Worm (Caenorhabditis elegans) whole organism, L1 larva: ENCODE data around the gene Y39A1A.22.

Source experiments
- C04F5.9 ChIP-seq: sonication (generic microtip); optimal IDR thresholded peaks from 2 replicates; lab custom pipeline; 2016; ENCODE audit warnings: missing genetic modification characterization, missing compliant biosample characterization
- C16A3.4 ChIP-seq: fragments of 150-350 bp; optimal IDR thresholded peaks from 2 replicates; lab custom pipeline; 2014; ENCODE audit warnings: missing biosample characterization, missing genetic modification characterization
- C34B4.2 ChIP-seq: sonication (generic microtip); optimal IDR thresholded peaks from 2 replicates; lab custom pipeline; 2017; ENCODE audit warnings: mild to moderate bottlenecking, missing genetic modification characterization, missing compliant biosample characterization
- F16B12.6 ChIP-seq: fragments of 150-350 bp; optimal IDR thresholded peaks from 2 replicates; lab custom pipeline; 2014; ENCODE audit warnings: missing biosample characterization, missing genetic modification characterization
- aha-1 ChIP-seq: fragments of 150-350 bp; optimal IDR thresholded peaks from 2 replicates; lab custom pipeline; 2014; ENCODE audit warnings: missing biosample characterization, missing genetic modification characterization
- aly-2 ChIP-seq: fragments of 150-350 bp; optimal IDR thresholded peaks from 2 replicates; lab custom pipeline; 2014; ENCODE audit warnings: missing biosample characterization, missing genetic modification characterization
- blmp-1 ChIP-seq: fragments of 150-350 bp; optimal IDR thresholded peaks from 2 replicates; lab custom pipeline; 2014; ENCODE audit warnings: missing biosample characterization, missing genetic modification characterization
- ceh-8 ChIP-seq: fragments of 200-800 bp; sonication (Bioruptor generic); optimal IDR thresholded peaks from 2 replicates; lab custom pipeline; 2018; ENCODE audit warnings: mild to moderate bottlenecking, missing genetic modification characterization, moderate library complexity, missing compliant biosample characterization
- ceh-88 ChIP-seq: fragments of 200-800 bp; sonication (Bioruptor generic); IDR thresholded peaks from 2 replicates; pipeline ENCODE4 v1.3.6; 2022; ENCODE audit warnings: missing genetic modification characterization, missing compliant biosample characterization
- ceh-90 ChIP-seq: sonication (generic microtip); optimal IDR thresholded peaks from 2 replicates; lab custom pipeline; 2016; ENCODE audit warnings: missing genetic modification characterization, missing compliant biosample characterization
- ces-1 ChIP-seq: fragments of 150-350 bp; optimal IDR thresholded peaks from 2 replicates; lab custom pipeline; 2014; ENCODE audit warnings: missing biosample characterization, missing genetic modification reagents, missing genetic modification characterization
- dpl-1 ChIP-seq, 3 experiments: fragments of 150-350 bp in 2 of 3; sonication (generic microtip) in 1 of 3; optimal IDR thresholded peaks; 2 replicates each; lab custom pipeline; 2014 to 2017; ENCODE audit warnings: missing biosample characterization in 3 of 3, missing genetic modification characterization in 3 of 3, missing genetic modification reagents in 3 of 3
- efl-1 ChIP-seq, 4 experiments: fragments of 150-350 bp; optimal IDR thresholded peaks in 3 of 4; peaks in 1 of 4; 1 replicate in 1 of 4; 2 replicates in 3 of 4; lab custom pipeline; 2014; ENCODE audit warnings: missing biosample characterization in 2 of 4, missing genetic modification characterization in 2 of 4, missing genetic modification reagents in 2 of 4
- egl-13 ChIP-seq: sonication (generic microtip); optimal IDR thresholded peaks from 2 replicates; lab custom pipeline; 2016; ENCODE audit warnings: missing genotype, missing genetic modification reagents, missing genetic modification characterization, missing compliant biosample characterization
- elt-2 ChIP-seq: sonication (generic microtip); optimal IDR thresholded peaks from 2 replicates; lab custom pipeline; 2016; ENCODE audit warnings: missing genetic modification characterization, mild to moderate bottlenecking, inconsistent platforms, missing compliant biosample characterization, missing genetic modification reagents
- elt-3 ChIP-seq, 6 experiments: fragments of 150-350 bp in 1 of 6; sonication (generic microtip); optimal IDR thresholded peaks; 2 replicates each; lab custom pipeline; 2017 to 2018; ENCODE audit warnings: missing biosample characterization in 6 of 6, missing genetic modification characterization in 6 of 6, inconsistent platforms in 1 of 6
- fkh-10 ChIP-seq: sonication (generic microtip); optimal IDR thresholded peaks from 2 replicates; lab custom pipeline; 2017; ENCODE audit warnings: missing biosample characterization, missing genetic modification reagents, missing genetic modification characterization
- fkh-4 ChIP-seq: sonication (generic microtip); optimal IDR thresholded peaks from 2 replicates; lab custom pipeline; 2016; ENCODE audit warnings: missing compliant biosample characterization, missing genetic modification characterization, borderline replicate concordance
- fkh-8 ChIP-seq: sonication (generic microtip); optimal IDR thresholded peaks from 2 replicates; lab custom pipeline; 2016; ENCODE audit warnings: mild to moderate bottlenecking, missing genetic modification characterization, missing compliant biosample characterization
- fos-1 ChIP-seq: fragments of 150-350 bp; optimal IDR thresholded peaks from 2 replicates; lab custom pipeline; 2014; ENCODE audit warnings: missing biosample characterization, missing genetic modification characterization
- lin-13 ChIP-seq: fragments of 150-350 bp; optimal IDR thresholded peaks from 2 replicates; lab custom pipeline; 2014; ENCODE audit warnings: missing biosample characterization, missing genetic modification reagents, missing genetic modification characterization
- lin-14 ChIP-seq: fragments of 200-800 bp; sonication (Bioruptor generic); optimal IDR thresholded peaks from 2 replicates; lab custom pipeline; 2018; ENCODE audit warnings: mild to moderate bottlenecking, missing genetic modification characterization, moderate library complexity, missing compliant biosample characterization
- lin-15B ChIP-seq: fragments of 150-350 bp; sonication (generic microtip); optimal IDR thresholded peaks from 3 replicates; lab custom pipeline; 2014; ENCODE audit warnings: missing biosample characterization, missing genetic modification characterization
- lin-35 ChIP-seq, 2 experiments: fragments of 150-350 bp; optimal IDR thresholded peaks; 2 replicates each; lab custom pipeline; 2014; ENCODE audit warnings: missing biosample characterization in 2 of 2, missing genetic modification characterization in 2 of 2, missing genetic modification reagents in 2 of 2
- lsy-2 ChIP-seq, 2 experiments: fragments of 150-350 bp; optimal IDR thresholded peaks; 2 replicates each; lab custom pipeline; 2014; ENCODE audit warnings: missing biosample characterization in 2 of 2, missing genetic modification characterization in 2 of 2
- mab-9 ChIP-seq: fragments of 200-800 bp; sonication (Bioruptor generic); IDR thresholded peaks from 2 replicates; pipeline ENCODE4 v1.3.6; 2022; ENCODE audit warnings: missing genetic modification reagents, missing genetic modification characterization, missing compliant biosample characterization
- mdl-1 ChIP-seq, 2 experiments: fragments of 150-350 bp; optimal IDR thresholded peaks; 2 replicates each; lab custom pipeline; 2014 to 2017; ENCODE audit warnings: missing biosample characterization in 2 of 2, missing genetic modification characterization in 2 of 2, inconsistent platforms in 1 of 2
- mef-2 ChIP-seq: fragments of 150-350 bp; optimal IDR thresholded peaks from 2 replicates; lab custom pipeline; 2014; ENCODE audit warnings: missing biosample characterization, missing genetic modification characterization
- mep-1 ChIP-seq: fragments of 150-350 bp; optimal IDR thresholded peaks from 2 replicates; lab custom pipeline; 2014; ENCODE audit warnings: missing biosample characterization, missing genetic modification characterization
- nhr-12 ChIP-seq: sonication (generic microtip); optimal IDR thresholded peaks from 2 replicates; lab custom pipeline; 2017; ENCODE audit warnings: missing biosample characterization, missing genetic modification characterization
- nhr-19 ChIP-seq: fragments of 200-800 bp; sonication (Bioruptor generic); conservative IDR thresholded peaks from 2 replicates; pipeline ENCODE4 v1.3.6; 2022; ENCODE audit warnings: missing genetic modification characterization, missing compliant biosample characterization
- nhr-20 ChIP-seq: sonication (generic microtip); optimal IDR thresholded peaks from 2 replicates; lab custom pipeline; 2016; ENCODE audit warnings: mild to moderate bottlenecking, missing genetic modification characterization, missing compliant biosample characterization
- nhr-47 ChIP-seq: sonication (generic microtip); optimal IDR thresholded peaks from 2 replicates; lab custom pipeline; 2016; ENCODE audit warnings: mild to moderate bottlenecking, missing genetic modification characterization, moderate library complexity, missing compliant biosample characterization
- nhr-71 ChIP-seq: sonication (generic microtip); optimal IDR thresholded peaks from 2 replicates; lab custom pipeline; 2016; ENCODE audit warnings: mild to moderate bottlenecking, missing genetic modification characterization, moderate library complexity, missing compliant biosample characterization
- nhr-77 ChIP-seq: fragments of 150-350 bp; optimal IDR thresholded peaks from 2 replicates; lab custom pipeline; 2014; ENCODE audit warnings: missing biosample characterization, missing genetic modification characterization
- nhr-85 ChIP-seq: sonication (generic microtip); peaks from one replicate; lab custom pipeline; 2016; ENCODE audit warnings: missing genetic modification characterization, inconsistent platforms, missing compliant biosample characterization
- nhr-90 ChIP-seq: sonication (generic microtip); optimal IDR thresholded peaks from 2 replicates; lab custom pipeline; 2016; ENCODE audit warnings: mild to moderate bottlenecking, missing genetic modification characterization, missing compliant biosample characterization; ENCODE audit not compliant: poor library complexity
- pag-3 ChIP-seq: sonication (generic microtip); optimal IDR thresholded peaks from 2 replicates; lab custom pipeline; 2017; ENCODE audit warnings: missing genetic modification characterization, mild to moderate bottlenecking, missing compliant biosample characterization, antibody characterized with exemption, borderline replicate concordance; ENCODE audit not compliant: insufficient read depth
- pqm-1 ChIP-seq: sonication (generic microtip); optimal IDR thresholded peaks from 3 replicates; lab custom pipeline; 2017; ENCODE audit warnings: missing biosample characterization, missing genetic modification characterization
- skn-1 ChIP-seq: fragments of 150-350 bp; optimal IDR thresholded peaks from 2 replicates; lab custom pipeline; 2014; ENCODE audit warnings: missing biosample characterization, missing genetic modification characterization
- snpc-4 ChIP-seq: fragments of 150-350 bp; optimal IDR thresholded peaks from 2 replicates; lab custom pipeline; 2014; ENCODE audit warnings: missing biosample characterization, missing genetic modification characterization
- snu-23 ChIP-seq: sonication (generic microtip); optimal IDR thresholded peaks from 2 replicates; lab custom pipeline; 2016; ENCODE audit warnings: missing genetic modification characterization, missing compliant biosample characterization
- swsn-7 ChIP-seq: sonication (generic microtip); optimal IDR thresholded peaks from 2 replicates; lab custom pipeline; 2016; ENCODE audit warnings: missing genetic modification characterization, missing compliant biosample characterization
- tbx-2 ChIP-seq: sonication (generic microtip); optimal IDR thresholded peaks from 2 replicates; lab custom pipeline; 2016; ENCODE audit warnings: missing genetic modification characterization, missing compliant biosample characterization
- unc-130 ChIP-seq: fragments of 150-350 bp; optimal IDR thresholded peaks from 2 replicates; lab custom pipeline; 2017; ENCODE audit warnings: missing biosample characterization, missing genetic modification characterization, inconsistent platforms
- unc-86 ChIP-seq: sonication (generic microtip); optimal IDR thresholded peaks from 2 replicates; lab custom pipeline; 2016; ENCODE audit warnings: missing genetic modification characterization, missing compliant biosample characterization
- vab-15 ChIP-seq: sonication (generic microtip); optimal IDR thresholded peaks from 2 replicates; lab custom pipeline; 2017; ENCODE audit warnings: missing genotype, mild to moderate bottlenecking, missing genetic modification characterization, missing compliant biosample characterization
- xbp-1 ChIP-seq: sonication (generic microtip); optimal IDR thresholded peaks from 2 replicates; lab custom pipeline; 2016; ENCODE audit warnings: missing genetic modification characterization, missing compliant biosample characterization
- zip-4 ChIP-seq: fragments of 200-800 bp; sonication (Bioruptor generic); optimal IDR thresholded peaks from 2 replicates; lab custom pipeline; 2018; ENCODE audit warnings: mild to moderate bottlenecking, missing genetic modification characterization, moderate library complexity, missing compliant biosample characterization

Gene Y39A1A.22

DNA sequence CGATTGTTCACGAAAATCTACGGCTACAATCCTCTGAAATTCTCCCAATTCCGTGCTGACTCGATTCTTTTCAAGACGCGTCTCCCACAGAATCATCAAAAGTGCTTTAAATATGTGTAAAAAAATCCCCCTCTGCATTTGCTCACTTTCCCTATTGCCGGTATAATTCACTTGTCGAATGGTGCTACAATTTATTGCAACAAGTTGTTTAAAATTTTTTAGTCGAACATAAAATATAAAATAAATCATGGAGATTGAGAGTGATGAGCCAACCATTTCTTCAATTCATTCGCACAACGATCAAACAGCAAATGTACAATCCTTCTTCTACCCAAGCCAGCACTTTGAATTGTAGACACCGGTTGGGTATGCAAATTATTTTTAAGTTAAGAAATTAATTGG, 39.6 kb upstream of the Y39A1A.22 start:
- TF ChIP-seq lsy-2 (tag; optimal IDR thresholded peaks at IDR 0.05; lab: Kevin White, UChicago) (peak in 1 of 2 experiments; percentile 1), nhr-85 (tag; lab: Kevin White, UChicago) (peak; percentile 62), snu-23 (GFP tag; lab: Kevin White, UChicago) (no peak), aly-2 (tag; lab: Kevin White, UChicago) (peak; percentile 50), efl-1 (optimal IDR thresholded peaks at IDR 0.05; lab: Kevin White, UChicago) (no peak), efl-1 (GFP tag; optimal IDR thresholded peaks at IDR 0.05 in 1 of 2; lab: Kevin White, UChicago) (peak in 1 of 2 experiments; percentile 12), blmp-1 (tag; lab: Kevin White, UChicago) (no peak), nhr-71 (tag; lab: Kevin White, UChicago) (peak; percentile 23)

DNA sequence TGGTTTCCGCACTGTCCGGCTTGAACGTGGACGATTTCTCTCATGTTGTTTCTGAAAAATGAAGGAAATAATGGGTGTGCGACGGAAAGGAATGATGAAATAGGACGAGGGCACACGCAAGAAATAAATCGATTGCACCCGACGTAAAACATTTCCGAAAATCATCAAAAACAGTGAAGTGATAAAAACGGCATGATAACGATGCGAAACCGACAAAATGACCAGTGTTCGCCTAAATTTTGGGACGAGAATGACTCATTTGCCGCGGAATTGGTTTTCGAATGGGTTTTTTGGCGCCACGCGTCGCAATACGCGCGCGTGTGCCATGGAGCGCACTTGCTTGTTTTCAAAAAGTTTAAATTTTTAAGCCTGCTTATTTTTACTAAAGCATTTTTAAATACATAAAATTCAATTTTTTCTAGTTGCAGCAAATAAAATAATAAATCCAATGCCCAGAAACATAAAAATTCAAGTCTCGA, 35.6 kb upstream of the Y39A1A.22 start, which contains the start of the genes tbb-1 and rib-2:
Gene tbb-1, minus strand, starts transcription at position 51 of the 479 bp plus-strand sequence.
Gene rib-2, plus strand, starts transcription at position 429 of the 479 bp plus-strand sequence.
- TF ChIP-seq vab-15, result no peak
- TF ChIP-seq ceh-8, result no peak
- TF ChIP-seq nhr-20 (tag; lab: Kevin White, UChicago), result peak; percentile 47
- TF ChIP-seq fkh-8 (tag; lab: Kevin White, UChicago), result peak; percentile 49
- peak; percentile 72 for TF ChIP-seq F16B12.6
- peak; percentile 85 for TF ChIP-seq lin-14
- no peak for TF ChIP-seq ceh-90 (tag; lab: Kevin White, UChicago)
- TF ChIP-seq nhr-90 (tag; lab: Kevin White, UChicago), result peak; percentile 34
- no peak for TF ChIP-seq nhr-12 (tag; lab: Kevin White, UChicago)
- TF ChIP-seq mdl-1 (tag; optimal IDR thresholded peaks at IDR 0.05; lab: Kevin White, UChicago), result peak in 1 of 2 experiments; percentile 65
- TF ChIP-seq snu-23 (GFP tag; lab: Kevin White, UChicago), result peak; percentile 76
- no peak for TF ChIP-seq aha-1 (tag; lab: Kevin White, UChicago)
- no peak for TF ChIP-seq mab-9 (GFP tag; lab: Robert Waterston, UW)
- TF ChIP-seq elt-2 (tag; lab: Kevin White, UChicago), result peak; percentile 66
- TF ChIP-seq unc-86 (tag; lab: Kevin White, UChicago), result peak; percentile 32
- peak; percentile 56 for TF ChIP-seq nhr-47 (tag; lab: Kevin White, UChicago)
- peak; percentile 71 for TF ChIP-seq skn-1
- TF ChIP-seq fkh-10, result peak; percentile 7
- TF ChIP-seq C04F5.9 (tag; lab: Kevin White, UChicago), result no peak
- TF ChIP-seq pag-3, result no peak
- no peak for TF ChIP-seq mef-2 (tag; lab: Kevin White, UChicago)
- peak; percentile 65 for TF ChIP-seq snpc-4 (tag; lab: Kevin White, UChicago)
- peak; percentile 57 for TF ChIP-seq xbp-1 (tag; lab: Kevin White, UChicago)
- TF ChIP-seq lin-35 (GFP tag; optimal IDR thresholded peaks at IDR 0.05; lab: Kevin White, UChicago), result peak; percentile 90 to 94
- TF ChIP-seq zip-4 (GFP tag; lab: Kevin White, UChicago), result no peak
- peak in 2 of 6 experiments; percentile 44 to 62 for TF ChIP-seq elt-3 (tag; optimal IDR thresholded peaks at IDR 0.05; lab: Kevin White, UChicago)
- peak; percentile 85 to 91 (median 86) for TF ChIP-seq dpl-1 (GFP tag; optimal IDR thresholded peaks at IDR 0.05; lab: Kevin White, UChicago)
- peak; percentile 61 for TF ChIP-seq blmp-1 (tag; lab: Kevin White, UChicago)
- peak; percentile 55 to 84 for TF ChIP-seq lsy-2 (tag; optimal IDR thresholded peaks at IDR 0.05; lab: Kevin White, UChicago)
- TF ChIP-seq nhr-71 (tag; lab: Kevin White, UChicago), result peak; percentile 73
- no peak for TF ChIP-seq ces-1 (GFP tag; lab: Kevin White, UChicago)
- peak; percentile 79 for TF ChIP-seq nhr-85 (tag; lab: Kevin White, UChicago)
- no peak; the same call in 1 of the 2 replicates for TF ChIP-seq ceh-88 (GFP tag; lab: Robert Waterston, UW)
- peak; percentile 21 for TF ChIP-seq swsn-7
- TF ChIP-seq lin-15B, result peak; percentile 90
- TF ChIP-seq C16A3.4, result peak; percentile 54
- no peak for TF ChIP-seq C34B4.2 (tag; lab: Kevin White, UChicago)
- TF ChIP-seq unc-130 (tag; lab: Kevin White, UChicago), result peak; percentile 72
- TF ChIP-seq nhr-19 (GFP tag; lab: Robert Waterston, UW), result no peak
- no peak for TF ChIP-seq aly-2 (tag; lab: Kevin White, UChicago)
- peak; percentile 78 for TF ChIP-seq mep-1 (tag; lab: Kevin White, UChicago)
- TF ChIP-seq tbx-2 (tag; lab: Kevin White, UChicago), result peak; percentile 48
- TF ChIP-seq egl-13, result no peak
- peak; percentile 52 for TF ChIP-seq lin-13 (GFP tag; lab: Kevin White, UChicago)
- peak; percentile 22 for TF ChIP-seq pqm-1 (tag; lab: Kevin White, UChicago)
- peak; percentile 63 for TF ChIP-seq nhr-77 (tag; lab: Kevin White, UChicago)
- no peak for TF ChIP-seq fkh-4 (tag; lab: Kevin White, UChicago)
- peak; percentile 85 for TF ChIP-seq fos-1 (tag; lab: Kevin White, UChicago)
